Fruit fly (Drosophila melanogaster): ENCODE results near the gene CG31125.

CG31125 gene

DNA sequence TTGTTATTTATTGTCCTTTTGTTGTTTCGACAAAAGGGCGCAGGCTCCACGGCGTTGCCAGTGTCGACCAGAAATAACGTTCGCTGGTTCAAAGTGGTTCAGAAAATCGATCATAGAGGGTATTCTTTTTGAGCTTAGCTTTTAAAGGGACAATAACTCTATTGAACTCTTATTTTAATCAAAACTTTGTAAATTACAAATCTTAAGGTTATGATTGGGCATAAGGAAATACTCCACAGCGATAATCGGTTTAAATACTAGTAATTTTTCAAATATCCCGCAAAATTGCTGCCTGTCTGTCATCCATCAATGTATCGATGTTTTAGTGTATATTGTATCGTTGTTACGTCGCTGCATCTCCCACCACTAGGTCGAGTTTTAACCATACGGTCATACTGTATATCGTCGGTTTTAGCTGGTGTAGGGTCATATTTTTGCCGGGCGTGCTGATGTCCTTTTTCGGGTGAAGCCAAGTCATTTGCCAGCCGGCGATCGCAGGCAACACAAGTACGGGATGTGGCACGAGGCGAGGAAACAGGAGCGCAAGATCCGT, at the start of gene CG31125, which contains the start of gene CG6695:
Gene CG31125, minus strand, starts transcription at position 51 of the 553 bp plus-strand sequence.
Gene CG6695, plus strand, starts transcription at position 391 of the 553 bp plus-strand sequence.
- TF ChIP-seq CG1620 (GFP tag; optimal IDR thresholded peaks at IDR 0.05) (peak; percentile 62), tj (GFP tag; optimal IDR thresholded peaks at IDR 0.05) (no peak), pad (GFP tag; optimal IDR thresholded peaks at IDR 0.05) (peak; percentile 20), Crg-1 (GFP tag; optimal IDR thresholded peaks at IDR 0.05) (peak; percentile 53), Mnt (GFP tag; optimal IDR thresholded peaks at IDR 0.05) (peak; percentile 28), CG7101 (tag; optimal IDR thresholded peaks at IDR 0.05) (peak; percentile 13), CG5204 (GFP tag; optimal IDR thresholded peaks at IDR 0.05) (no peak), CG14711 (tag; optimal IDR thresholded peaks at IDR 0.05) (peak; percentile 21), ovo (GFP tag; optimal IDR thresholded peaks at IDR 0.05) (peak; percentile 5), CG33017 (tag; optimal IDR thresholded peaks at IDR 0.05) (no peak), CG11617 (GFP tag; optimal IDR thresholded peaks at IDR 0.05) (peak; percentile 58), Hr96 (GFP tag; optimal IDR thresholded peaks at IDR 0.05) (no peak), CG7045 (GFP tag; optimal IDR thresholded peaks at IDR 0.05) (no peak), bab1 (GFP tag; optimal IDR thresholded peaks at IDR 0.05) (peak; percentile 46), toe (GFP tag; optimal IDR thresholded peaks at IDR 0.05) (no peak)

DNA sequence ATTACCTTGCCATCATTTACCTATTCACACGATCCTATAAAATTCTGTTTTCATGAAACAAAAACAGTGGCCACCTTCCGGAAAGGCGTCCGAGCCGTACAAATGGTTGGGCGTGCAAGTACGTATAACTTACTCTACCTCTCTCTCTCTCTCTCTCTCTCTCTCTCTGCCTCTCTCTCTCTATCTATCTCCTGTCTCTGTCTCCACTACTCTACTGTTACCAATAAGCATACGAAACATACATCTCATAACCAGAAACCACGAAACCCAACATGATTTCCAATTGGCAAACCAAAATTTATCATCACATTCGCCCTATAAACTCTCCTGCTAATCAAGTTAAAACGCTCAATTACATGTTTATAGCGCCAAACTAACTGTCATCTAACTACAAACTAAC, 44.7 kb upstream of the CG31125 start:
- TF ChIP-seq toe (GFP tag; optimal IDR thresholded peaks at IDR 0.05) (no peak), cnc (optimal IDR thresholded peaks at IDR 0.05) (no peak), tj (GFP tag; optimal IDR thresholded peaks at IDR 0.05) (no peak), CG5204 (GFP tag; optimal IDR thresholded peaks at IDR 0.05) (no peak), CG14711 (tag; optimal IDR thresholded peaks at IDR 0.05) (no peak), CG7101 (tag; optimal IDR thresholded peaks at IDR 0.05) (no peak), Mnt (GFP tag; optimal IDR thresholded peaks at IDR 0.05) (no peak), ovo (GFP tag; optimal IDR thresholded peaks at IDR 0.05) (no peak)

DNA sequence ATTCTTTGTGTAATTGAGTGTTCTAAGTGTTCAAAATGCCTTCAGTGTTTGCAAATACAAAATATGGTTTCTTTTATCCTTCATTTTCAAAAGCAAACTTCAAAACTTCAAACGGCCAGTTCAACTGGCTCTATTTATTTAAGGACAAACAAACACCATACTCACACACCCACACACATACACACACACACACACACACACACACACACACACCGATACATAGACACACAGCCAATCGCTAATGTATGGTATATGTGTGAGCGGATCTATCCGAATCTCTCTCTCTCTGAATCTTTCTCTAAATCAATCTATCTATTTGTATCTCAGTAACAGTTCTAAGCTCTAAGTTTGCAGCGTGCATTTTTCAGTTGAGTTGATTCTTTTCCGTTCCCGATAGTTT, 38.2 kb upstream of the CG31125 start:
- no peak for TF ChIP-seq CG12768 (GFP tag; optimal IDR thresholded peaks at IDR 0.05)
- no peak for TF ChIP-seq cic (GFP tag; optimal IDR thresholded peaks at IDR 0.05)
- TF ChIP-seq Crg-1 (GFP tag; optimal IDR thresholded peaks at IDR 0.05), result no peak
- TF ChIP-seq CG1620 (GFP tag; optimal IDR thresholded peaks at IDR 0.05), result no peak
- TF ChIP-seq CG33017 (tag; optimal IDR thresholded peaks at IDR 0.05), result no peak
- TF ChIP-seq CG7101 (tag; optimal IDR thresholded peaks at IDR 0.05), result no peak
- no peak for TF ChIP-seq Clk (GFP tag; optimal IDR thresholded peaks at IDR 0.05)
- no peak for TF ChIP-seq cnc (optimal IDR thresholded peaks at IDR 0.05)
- TF ChIP-seq kay (GFP tag; ENCODE audit: borderline replicate concordance), result no peak
- no peak for TF ChIP-seq toe (GFP tag; optimal IDR thresholded peaks at IDR 0.05)
- no peak for TF ChIP-seq CG7045 (GFP tag; optimal IDR thresholded peaks at IDR 0.05)
- TF ChIP-seq ovo (GFP tag; optimal IDR thresholded peaks at IDR 0.05), result no peak
- TF ChIP-seq CG14711 (tag; optimal IDR thresholded peaks at IDR 0.05), result no peak
- no peak for TF ChIP-seq CG5204 (GFP tag; optimal IDR thresholded peaks at IDR 0.05)
- no peak for TF ChIP-seq CG11617 (GFP tag; optimal IDR thresholded peaks at IDR 0.05)
- no peak for TF ChIP-seq Mnt (GFP tag; optimal IDR thresholded peaks at IDR 0.05)
- no peak for TF ChIP-seq pad (GFP tag; optimal IDR thresholded peaks at IDR 0.05)
- no peak for TF ChIP-seq bab1 (GFP tag; optimal IDR thresholded peaks at IDR 0.05)
- TF ChIP-seq tj (GFP tag; optimal IDR thresholded peaks at IDR 0.05), result no peak
- no peak for TF ChIP-seq Hr96 (GFP tag; optimal IDR thresholded peaks at IDR 0.05)

DNA sequence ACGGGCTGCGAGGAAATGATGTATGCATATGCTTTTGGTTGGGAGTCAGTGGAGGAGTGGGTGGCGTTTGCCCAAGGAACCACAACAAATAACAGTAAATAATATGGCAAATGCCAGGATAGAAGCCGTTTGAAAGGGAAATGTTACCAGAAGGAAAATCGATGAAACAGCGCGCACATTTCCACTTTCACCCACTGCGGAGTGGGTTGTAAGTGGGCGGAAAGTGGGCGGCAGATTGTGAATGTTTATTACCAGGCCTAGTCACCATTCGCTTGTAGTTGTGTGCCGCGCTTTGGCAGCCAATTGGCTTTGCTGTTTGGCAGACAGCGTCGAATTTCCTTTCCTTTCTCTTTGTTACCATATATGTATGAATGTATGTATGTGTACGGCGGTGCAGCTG, 17.0 kb upstream of the CG31125 start:
- no peak for TF ChIP-seq CG11617 (GFP tag; optimal IDR thresholded peaks at IDR 0.05)
- TF ChIP-seq CG5204 (GFP tag; optimal IDR thresholded peaks at IDR 0.05), result no peak
- no peak for TF ChIP-seq CG1620 (GFP tag; optimal IDR thresholded peaks at IDR 0.05)
- TF ChIP-seq cic (GFP tag; optimal IDR thresholded peaks at IDR 0.05), result no peak
- TF ChIP-seq toe (GFP tag; optimal IDR thresholded peaks at IDR 0.05), result no peak
- TF ChIP-seq CG7101 (tag; optimal IDR thresholded peaks at IDR 0.05), result no peak
- TF ChIP-seq ovo (GFP tag; optimal IDR thresholded peaks at IDR 0.05), result no peak
- TF ChIP-seq pad (GFP tag; optimal IDR thresholded peaks at IDR 0.05), result no peak
- no peak for TF ChIP-seq Clk (GFP tag; optimal IDR thresholded peaks at IDR 0.05)
- no peak for TF ChIP-seq bab1 (GFP tag; optimal IDR thresholded peaks at IDR 0.05)
- TF ChIP-seq Hr96 (GFP tag; optimal IDR thresholded peaks at IDR 0.05), result no peak
- TF ChIP-seq CG12768 (GFP tag; optimal IDR thresholded peaks at IDR 0.05), result no peak
- no peak for TF ChIP-seq Mnt (GFP tag; optimal IDR thresholded peaks at IDR 0.05)
- TF ChIP-seq tj (GFP tag; optimal IDR thresholded peaks at IDR 0.05), result no peak
- no peak for TF ChIP-seq Crg-1 (GFP tag; optimal IDR thresholded peaks at IDR 0.05)
- TF ChIP-seq cnc (optimal IDR thresholded peaks at IDR 0.05), result no peak
- no peak for TF ChIP-seq CG33017 (tag; optimal IDR thresholded peaks at IDR 0.05)
- TF ChIP-seq kay (GFP tag; ENCODE audit: borderline replicate concordance), result no peak
- TF ChIP-seq CG14711 (tag; optimal IDR thresholded peaks at IDR 0.05), result no peak
- no peak for TF ChIP-seq CG7045 (GFP tag; optimal IDR thresholded peaks at IDR 0.05)

DNA sequence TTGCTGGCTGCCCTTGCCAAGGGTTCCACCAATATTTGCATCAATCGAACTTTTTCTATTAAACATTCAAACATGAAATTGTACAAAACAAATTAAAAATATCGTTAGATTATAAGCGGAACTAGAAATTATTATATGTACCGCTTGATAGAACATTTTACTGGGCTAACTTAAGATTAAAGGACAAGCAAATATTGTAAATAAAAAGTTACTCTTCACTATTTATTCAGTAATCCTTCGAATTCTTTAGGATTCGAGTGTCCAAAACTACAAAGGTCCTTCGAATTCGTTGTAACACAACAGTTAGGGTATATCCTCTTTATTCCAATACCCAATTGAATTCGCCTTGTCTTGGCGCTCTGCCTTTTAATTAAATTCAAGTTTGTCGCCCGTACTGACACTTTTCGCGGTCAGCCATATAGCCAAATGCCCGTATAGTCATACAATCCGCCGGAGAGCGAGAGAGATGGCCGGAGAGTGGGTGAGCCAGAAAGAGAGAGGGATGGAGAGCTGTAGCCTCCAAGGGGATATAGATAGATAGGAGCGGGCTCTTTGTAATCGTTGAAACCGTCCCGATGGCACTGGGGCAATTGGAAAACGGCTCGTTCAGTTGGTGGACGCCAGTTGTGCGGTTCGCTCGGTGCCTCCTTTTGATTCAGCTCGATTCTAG, 13.1 kb upstream of the CG31125 start:
- TF ChIP-seq CG33017 (tag; optimal IDR thresholded peaks at IDR 0.05) (no peak), CG7101 (tag; optimal IDR thresholded peaks at IDR 0.05) (no peak), CG5204 (GFP tag; optimal IDR thresholded peaks at IDR 0.05) (no peak), Hr96 (GFP tag; optimal IDR thresholded peaks at IDR 0.05) (no peak), CG1620 (GFP tag; optimal IDR thresholded peaks at IDR 0.05) (no peak), CG14711 (tag; optimal IDR thresholded peaks at IDR 0.05) (no peak)

DNA sequence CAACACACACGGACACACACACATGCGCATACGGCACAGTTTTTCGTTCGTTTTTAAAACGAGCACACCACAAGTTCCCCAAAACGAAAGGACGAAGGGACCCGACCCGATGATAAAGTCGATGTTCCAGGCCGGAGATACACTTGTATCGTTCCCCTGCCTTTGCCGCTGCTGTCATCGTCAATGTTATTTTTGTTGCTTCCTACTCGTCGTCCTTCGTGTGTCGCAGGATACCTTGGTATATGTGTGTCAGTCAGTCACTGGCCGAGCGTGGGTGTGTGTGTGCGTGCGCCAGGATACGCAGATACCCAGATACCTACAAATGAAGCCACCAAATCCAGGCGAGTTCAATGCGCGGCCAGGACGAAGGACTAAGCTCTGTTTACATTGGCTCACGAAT, 8.4 kb upstream of the CG31125 start:
- no peak for TF ChIP-seq Clk (GFP tag; optimal IDR thresholded peaks at IDR 0.05)
- TF ChIP-seq kay (GFP tag; ENCODE audit: borderline replicate concordance), result no peak
- TF ChIP-seq tj (GFP tag; optimal IDR thresholded peaks at IDR 0.05), result no peak
- TF ChIP-seq CG11617 (GFP tag; optimal IDR thresholded peaks at IDR 0.05), result no peak
- no peak for TF ChIP-seq CG14711 (tag; optimal IDR thresholded peaks at IDR 0.05)
- no peak for TF ChIP-seq ovo (GFP tag; optimal IDR thresholded peaks at IDR 0.05)
- no peak for TF ChIP-seq CG1620 (GFP tag; optimal IDR thresholded peaks at IDR 0.05)
- no peak for TF ChIP-seq pad (GFP tag; optimal IDR thresholded peaks at IDR 0.05)
- no peak for TF ChIP-seq CG7101 (tag; optimal IDR thresholded peaks at IDR 0.05)

Data from whole organism, adult.